Worm (Caenorhabditis elegans) whole organism, late embryonic: ENCODE measurements around the gene C42C1.19.

Experiments used
- C08G9.2 ChIP-seq: sonication (generic microtip); optimal IDR thresholded peaks from 2 replicates; lab custom pipeline; 2016; ENCODE audit warnings: mild to moderate bottlenecking, missing genetic modification characterization, moderate library complexity, missing compliant biosample characterization
- ceh-18 ChIP-seq: sonication (generic microtip); optimal IDR thresholded peaks from 2 replicates; lab custom pipeline; 2016; ENCODE audit warnings: missing genetic modification characterization, missing compliant biosample characterization
- ceh-45 ChIP-seq: fragments of 200-800 bp; sonication (Bioruptor generic); IDR thresholded peaks from 2 replicates; pipeline ENCODE4 v1.3.6; 2022; ENCODE audit warnings: missing genetic modification reagents, missing genetic modification characterization, missing compliant biosample characterization
- lin-11 ChIP-seq: fragments of 200-800 bp; sonication (Bioruptor generic); optimal IDR thresholded peaks from 2 replicates; lab custom pipeline; 2018; ENCODE audit warnings: mild to moderate bottlenecking, missing genetic modification characterization, missing compliant biosample characterization
- nfya-1 ChIP-seq: sonication (generic microtip); optimal IDR thresholded peaks from 2 replicates; lab custom pipeline; 2017; ENCODE audit warnings: missing genetic modification characterization, mild to moderate bottlenecking, missing compliant biosample characterization, antibody characterized with exemption, moderate library complexity
- pha-4 ChIP-seq: fragments of 150-350 bp; optimal IDR thresholded peaks from 2 replicates; lab custom pipeline; 2018; ENCODE audit warnings: missing biosample characterization, missing genetic modification reagents, missing genetic modification characterization
- ttx-3 ChIP-seq: sonication (generic microtip); optimal IDR thresholded peaks from 2 replicates; lab custom pipeline; 2016; ENCODE audit warnings: missing genetic modification reagents, missing genetic modification characterization, missing compliant biosample characterization

DNA sequence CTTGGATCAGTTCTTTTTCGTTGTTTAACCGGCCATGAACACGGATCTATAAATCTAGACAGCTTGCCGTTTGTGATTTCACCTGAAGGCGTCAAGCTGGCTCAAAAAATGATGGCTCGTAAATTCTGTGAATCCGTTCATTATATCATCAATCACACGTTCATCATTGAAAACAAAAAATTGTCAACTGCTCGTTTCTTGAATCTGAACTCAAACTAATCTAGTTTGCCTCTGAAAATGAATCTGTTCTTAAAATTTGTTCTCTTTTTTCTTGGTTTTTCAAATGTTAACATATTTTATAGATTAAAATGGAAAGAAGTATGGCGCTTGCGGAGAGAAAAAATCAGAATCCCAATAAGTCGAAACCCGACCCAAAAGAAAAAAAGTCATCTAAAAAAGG, 8.2 kb downstream of the C42C1.19 start, which contains the start of gene C42C1.8:
- TF ChIP-seq lin-11 (no peak), ttx-3 (tag; lab: Kevin White, UChicago) (no peak), nfya-1 (tag; lab: Kevin White, UChicago) (no peak), C08G9.2 (tag; lab: Kevin White, UChicago) (no peak), ceh-45 (no peak), pha-4 (tag; lab: Kevin White, UChicago) (no peak), ceh-18 (tag; lab: Kevin White, UChicago) (no peak)
